Fruit fly (Drosophila melanogaster): Measurements from ENCODE around the gene RpS9.

dm6 chr3L:9547910-9548309, 36.6 kb upstream of the RpS9 start:
- no peak for TF ChIP-seq sv (GFP tag; optimal IDR thresholded peaks at IDR 0.05)
- TF ChIP-seq Rel (GFP tag; optimal IDR thresholded peaks at IDR 0.05) = no peak
- TF ChIP-seq Rel (tag; optimal IDR thresholded peaks at IDR 0.05) = no peak
- TF ChIP-seq woc (GFP tag; optimal IDR thresholded peaks at IDR 0.05) = no peak
- TF ChIP-seq h (GFP tag; optimal IDR thresholded peaks at IDR 0.05) = no peak
- TF ChIP-seq foxo (GFP tag; optimal IDR thresholded peaks at IDR 0.05) = no peak
- TF ChIP-seq psq (GFP tag; optimal IDR thresholded peaks at IDR 0.05) = no peak
- no peak for TF ChIP-seq OdsH (GFP tag; optimal IDR thresholded peaks at IDR 0.05)
- no peak for TF ChIP-seq sage (GFP tag; optimal IDR thresholded peaks at IDR 0.05)
- no peak for TF ChIP-seq usp (GFP tag; optimal IDR thresholded peaks at IDR 0.05)
- no peak for TF ChIP-seq Dif (GFP tag; optimal IDR thresholded peaks at IDR 0.05; ENCODE audit: partially characterized antibody)
- no peak for TF ChIP-seq jim (GFP tag; optimal IDR thresholded peaks at IDR 0.05)
- TF ChIP-seq Myc (optimal IDR thresholded peaks at IDR 0.05) = no peak
- TF ChIP-seq CG9705 (GFP tag; optimal IDR thresholded peaks at IDR 0.05) = no peak
- no peak for TF ChIP-seq dl (GFP tag; optimal IDR thresholded peaks at IDR 0.05; ENCODE audit: insufficient read depth in 1 of 2, partially characterized antibody in 2 of 2)

All from whole organism, wandering third instar larva.